Fruit fly (Drosophila melanogaster) whole organism, embryonic: ENCODE data around the gene gw.

ENCODE experiments used
- ATbp ChIP-seq: fragments of 200-800 bp; sonication (Bioruptor generic); optimal IDR thresholded peaks from 2 replicates; lab custom pipeline; 2017; ENCODE audit warnings: missing biosample characterization, mild to moderate bottlenecking, missing genetic modification characterization, missing genetic modification reagents
- Bgb ChIP-seq: fragments of 200-800 bp; sonication (Bioruptor generic); IDR thresholded peaks from 2 replicates; pipeline ENCODE4 v1.3.6; 2022; ENCODE audit warnings: missing biosample characterization, missing genetic modification characterization; ENCODE audit not compliant: partially characterized antibody
- BtbVII ChIP-seq: fragments of 200-800 bp; sonication (Bioruptor generic); optimal IDR thresholded peaks from 3 replicates; lab custom pipeline; 2017; ENCODE audit warnings: missing biosample characterization, mild to moderate bottlenecking, missing genetic modification characterization
- CG10431 ChIP-seq: fragments of 200-800 bp; sonication (Bioruptor generic); optimal IDR thresholded peaks from 3 replicates; lab custom pipeline; 2018; ENCODE audit warnings: missing biosample characterization, mild to moderate bottlenecking, missing genetic modification characterization
- CG11247 ChIP-seq: fragments of 200-800 bp; sonication (Bioruptor generic); IDR thresholded peaks from 2 replicates; pipeline ENCODE4 v1.3.6; 2022; ENCODE audit warnings: missing biosample characterization, missing genetic modification characterization
- CG11696 ChIP-seq: fragments of 200-800 bp; sonication (Bioruptor generic); IDR thresholded peaks from 2 replicates; pipeline ENCODE4 v1.3.6; 2022; ENCODE audit warnings: missing biosample characterization, missing genetic modification characterization
- CG12236 ChIP-seq: fragments of 200-800 bp; sonication (Bioruptor generic); optimal IDR thresholded peaks from 2 replicates; lab custom pipeline; 2016; ENCODE audit warnings: missing biosample characterization, missing genetic modification characterization
- CG12769 ChIP-seq: fragments of 200-800 bp; sonication (Bioruptor generic); optimal IDR thresholded peaks from 2 replicates; lab custom pipeline; 2019; ENCODE audit warnings: missing biosample characterization, mild to moderate bottlenecking, missing genetic modification characterization, moderate library complexity
- CG18476 ChIP-seq: fragments of 200-800 bp; sonication (Bioruptor generic); optimal IDR thresholded peaks from 2 replicates; lab custom pipeline; 2016; ENCODE audit warnings: missing biosample characterization, mild to moderate bottlenecking, missing genetic modification characterization
- CG2199 ChIP-seq: fragments of 200-800 bp; sonication (Bioruptor generic); IDR thresholded peaks from 3 replicates; pipeline ENCODE4 v1.3.6; 2022; ENCODE audit warnings: missing biosample characterization, missing genetic modification characterization
- CG30403 ChIP-seq: fragments of 200-800 bp; sonication (Bioruptor generic); optimal IDR thresholded peaks from 3 replicates; lab custom pipeline; 2016; ENCODE audit warnings: missing biosample characterization, missing genetic modification characterization
- CG3407 ChIP-seq: fragments of 200-800 bp; sonication (Bioruptor generic); optimal IDR thresholded peaks from 2 replicates; lab custom pipeline; 2018; ENCODE audit warnings: missing biosample characterization, mild to moderate bottlenecking, missing genetic modification characterization
- CG3726 ChIP-seq: fragments of 200-800 bp; sonication (Bioruptor generic); IDR thresholded peaks from 3 replicates; pipeline ENCODE4, ENCODE4 v1.3.6; 2022; ENCODE audit warnings: missing biosample characterization, missing genetic modification characterization
- CG42726 ChIP-seq: fragments of 200-800 bp; sonication (Bioruptor generic); IDR thresholded peaks from 2 replicates; pipeline ENCODE4 v1.3.6; 2022; ENCODE audit warnings: missing biosample characterization, missing genetic modification characterization; ENCODE audit not compliant: partially characterized antibody
- CG4424 ChIP-seq: fragments of 200-800 bp; sonication (Bioruptor generic); optimal IDR thresholded peaks from 3 replicates; lab custom pipeline; 2016; ENCODE audit warnings: missing biosample characterization, missing genetic modification characterization
- CG5245 ChIP-seq: fragments of 200-800 bp; sonication (Bioruptor generic); optimal IDR thresholded peaks from 3 replicates; lab custom pipeline; 2016; ENCODE audit warnings: missing biosample characterization, missing genetic modification characterization
- CG6175 ChIP-seq: fragments of 200-800 bp; sonication (Bioruptor generic); IDR thresholded peaks from 3 replicates; pipeline ENCODE4 v1.3.6; 2022; ENCODE audit warnings: missing biosample characterization, missing genetic modification characterization
- CG6791 ChIP-seq: fragments of 200-800 bp; sonication (Bioruptor generic); IDR thresholded peaks from 3 replicates; pipeline ENCODE4 v1.3.6; 2022; ENCODE audit warnings: missing biosample characterization, missing genetic modification characterization; ENCODE audit not compliant: partially characterized antibody
- CG6813 ChIP-seq: fragments of 200-800 bp; sonication (Bioruptor generic); optimal IDR thresholded peaks from 2 replicates; lab custom pipeline; 2017; ENCODE audit warnings: missing biosample characterization, missing genetic modification characterization, mild to moderate bottlenecking, moderate library complexity, missing genetic modification reagents
- CG7745 ChIP-seq: fragments of 200-800 bp; sonication (Bioruptor generic); optimal IDR thresholded peaks from 2 replicates; lab custom pipeline; 2018; ENCODE audit warnings: missing biosample characterization, mild to moderate bottlenecking, missing genetic modification characterization, moderate library complexity
- CG7987 ChIP-seq: fragments of 200-800 bp; sonication (Bioruptor generic); optimal IDR thresholded peaks from 2 replicates; lab custom pipeline; 2018; ENCODE audit warnings: missing biosample characterization, mild to moderate bottlenecking, missing genetic modification characterization, moderate library complexity
- CG8089 ChIP-seq: fragments of 200-800 bp; sonication (Bioruptor generic); optimal IDR thresholded peaks from 3 replicates; lab custom pipeline; 2016; ENCODE audit warnings: missing biosample characterization, missing genetic modification characterization
- CG9727 ChIP-seq: fragments of 200-800 bp; sonication (Bioruptor generic); optimal IDR thresholded peaks from 3 replicates; lab custom pipeline; 2017; ENCODE audit warnings: missing biosample characterization, mild to moderate bottlenecking, missing genetic modification characterization
- CHES-1-like ChIP-seq: fragments of 200-800 bp; sonication (Bioruptor generic); optimal IDR thresholded peaks from 2 replicates; lab custom pipeline; 2016; ENCODE audit warnings: missing biosample characterization, missing genetic modification characterization
- Dp ChIP-seq: fragments of 200-800 bp; sonication (Bioruptor generic); optimal IDR thresholded peaks from 2 replicates; lab custom pipeline; 2018; ENCODE audit warnings: missing biosample characterization, mild to moderate bottlenecking, missing genetic modification characterization, moderate library complexity
- Hmr ChIP-seq: fragments of 200-800 bp; sonication (Bioruptor generic); optimal IDR thresholded peaks from 3 replicates; lab custom pipeline; 2017; ENCODE audit warnings: mild to moderate bottlenecking, missing biosample characterization, missing genetic modification reagents, missing genetic modification characterization
- Lhr ChIP-seq: fragments of 200-800 bp; sonication (Bioruptor generic); optimal IDR thresholded peaks from 3 replicates; lab custom pipeline; 2017; ENCODE audit warnings: mild to moderate bottlenecking, missing biosample characterization, missing genetic modification reagents, missing genetic modification characterization
- Med ChIP-seq: fragments of 200-800 bp; sonication (Bioruptor generic); peaks from one replicate; lab custom pipeline; 2016; ENCODE audit warnings: missing biosample characterization, missing genetic modification characterization, mild to moderate bottlenecking, inconsistent platforms, moderate library complexity
- Meics ChIP-seq: fragments of 200-800 bp; sonication (Bioruptor generic); optimal IDR thresholded peaks from 2 replicates; lab custom pipeline; 2017; ENCODE audit warnings: missing biosample characterization, mild to moderate bottlenecking, missing genetic modification characterization
- Mes4 ChIP-seq: fragments of 200-800 bp; sonication (Bioruptor generic); optimal IDR thresholded peaks from 2 replicates; lab custom pipeline; 2016; ENCODE audit warnings: missing biosample characterization, missing genetic modification characterization
- Myb ChIP-seq: fragments of 200-800 bp; sonication (Bioruptor generic); optimal IDR thresholded peaks from 2 replicates; lab custom pipeline; 2016; ENCODE audit warnings: missing biosample characterization, missing genetic modification characterization
- ash1 ChIP-seq: fragments of 200-800 bp; sonication (Bioruptor generic); optimal IDR thresholded peaks from 2 replicates; lab custom pipeline; 2018; ENCODE audit warnings: missing biosample characterization, mild to moderate bottlenecking, missing genetic modification characterization
- bab2 ChIP-seq: fragments of 200-800 bp; sonication (Bioruptor generic); optimal IDR thresholded peaks from 2 replicates; lab custom pipeline; 2016; ENCODE audit warnings: missing biosample characterization, missing genetic modification characterization
- bowl ChIP-seq: fragments of 200-800 bp; sonication (Bioruptor generic); IDR thresholded peaks from 2 replicates; pipeline ENCODE4 v1.3.6; 2022; ENCODE audit warnings: missing biosample characterization, missing genetic modification characterization
- dimm ChIP-seq: fragments of 200-800 bp; sonication (Bioruptor generic); IDR thresholded peaks from 2 replicates; pipeline ENCODE4 v1.3.6; 2022; ENCODE audit warnings: missing biosample characterization, missing genetic modification characterization
- dm ChIP-seq: fragments of 200-800 bp; sonication (Bioruptor generic); optimal IDR thresholded peaks from 3 replicates; lab custom pipeline; 2016; ENCODE audit warnings: missing biosample characterization, missing genetic modification characterization
- eve ChIP-seq, 2 experiments: fragments of >200 bp; optimal IDR thresholded peaks; 2 replicates each; lab custom pipeline; 2017; ENCODE audit warnings: missing biosample characterization in 2 of 2, missing genetic modification characterization in 2 of 2
- eyg ChIP-seq: fragments of 200-800 bp; sonication (Bioruptor generic); optimal IDR thresholded peaks from 3 replicates; lab custom pipeline; 2016; ENCODE audit warnings: missing biosample characterization, missing genetic modification characterization
- gcm ChIP-seq: fragments of 200-800 bp; sonication (Bioruptor generic); optimal IDR thresholded peaks from 2 replicates; lab custom pipeline; 2019; ENCODE audit warnings: missing biosample characterization, mild to moderate bottlenecking, missing genetic modification characterization, moderate library complexity
- jing ChIP-seq: fragments of 200-800 bp; sonication (Bioruptor generic); optimal IDR thresholded peaks from 2 replicates; lab custom pipeline; 2018; ENCODE audit warnings: missing biosample characterization, mild to moderate bottlenecking, missing genetic modification characterization
- kay ChIP-seq: fragments of 200-800 bp; sonication (Bioruptor generic); optimal IDR thresholded peaks from 2 replicates; lab custom pipeline; 2016; ENCODE audit warnings: missing biosample characterization, missing genetic modification characterization
- psq ChIP-seq: fragments of 200-800 bp; sonication (Bioruptor generic); optimal IDR thresholded peaks from 2 replicates; lab custom pipeline; 2017; ENCODE audit warnings: missing biosample characterization, missing genetic modification characterization
- row ChIP-seq: fragments of 200-800 bp; sonication (Bioruptor generic); IDR thresholded peaks from 3 replicates; pipeline ENCODE4 v1.3.6; 2022; ENCODE audit warnings: missing biosample characterization, missing genetic modification characterization
- run ChIP-seq: fragments of 200-800 bp; sonication (Bioruptor generic); optimal IDR thresholded peaks from 3 replicates; lab custom pipeline; 2018; ENCODE audit warnings: missing biosample characterization, mild to moderate bottlenecking, missing genetic modification characterization
- sug ChIP-seq: fragments of 200-800 bp; optimal IDR thresholded peaks from 2 replicates; lab custom pipeline; 2019; ENCODE audit warnings: missing biosample characterization, mild to moderate bottlenecking, missing genetic modification characterization, moderate library complexity
- tgo ChIP-seq: fragments of 200-800 bp; sonication (Bioruptor generic); IDR thresholded peaks from 3 replicates; pipeline ENCODE4 v1.3.6; 2022; ENCODE audit warnings: missing biosample characterization, missing genetic modification characterization
- tll ChIP-seq, 2 experiments: fragments of 200-800 bp in 1 of 2; fragments of >200 bp in 1 of 2; sonication (Bioruptor generic) in 1 of 2; optimal IDR thresholded peaks; 2 replicates each; lab custom pipeline; 2017 to 2019; ENCODE audit warnings: missing biosample characterization in 2 of 2, missing genetic modification characterization in 2 of 2, mild to moderate bottlenecking in 1 of 2, moderate library complexity in 1 of 2
- z ChIP-seq: fragments of 200-800 bp; sonication (Bioruptor generic); IDR thresholded peaks from 3 replicates; pipeline ENCODE4 v1.3.6; 2022; ENCODE audit warnings: missing biosample characterization, missing genetic modification characterization
- zfh1 ChIP-seq: fragments of 200-800 bp; sonication (Bioruptor generic); IDR thresholded peaks from 3 replicates; pipeline ENCODE4 v1.3.6; 2022; ENCODE audit warnings: missing biosample characterization, missing genetic modification characterization
- zfh2 ChIP-seq: fragments of 200-800 bp; sonication (Bioruptor generic); optimal IDR thresholded peaks from 2 replicates; lab custom pipeline; 2016; ENCODE audit warnings: missing biosample characterization, missing genetic modification characterization

Gene gw

dm6 chr4:662101-662500 is 1.7 kb upstream of the gw start (continued):
- TF ChIP-seq ATbp (GFP tag; lab: Kevin White, UChicago) (no peak), CG7745 (tag; lab: Kevin White, UChicago) (no peak), Dp (no peak), tgo (GFP tag; lab: Robert Waterston, UW) (no peak), gcm (GFP tag; lab: Kevin White, UChicago) (peak; percentile 68), CG42726 (GFP tag; lab: Robert Waterston, UW) (no peak), CG8089 (GFP tag; lab: Kevin White, UChicago) (no peak), dimm (GFP tag; lab: Robert Waterston, UW) (no peak), CG6175 (no peak), jing (no peak), Hmr (GFP tag; lab: Kevin White, UChicago) (no peak), bab2 (GFP tag; lab: Kevin White, UChicago) (no peak), Mes4 (no peak), ash1 (GFP tag; lab: Kevin White, UChicago) (no peak), CG3726 (GFP tag; lab: Robert Waterston, UW) (no peak), bowl (GFP tag; lab: Robert Waterston, UW) (no peak), CG2199 (GFP tag; lab: Robert Waterston, UW) (peak; percentile 10; the same call in 1 of the 3 replicates), Lhr (GFP tag; lab: Kevin White, UChicago) (no peak), CG5245 (GFP tag; lab: Kevin White, UChicago) (no peak), tll (GFP tag; optimal IDR thresholded peaks at IDR 0.05; lab: Kevin White, UChicago) (no peak), CG3407 (GFP tag; lab: Kevin White, UChicago) (no peak), CHES-1-like (GFP tag; lab: Kevin White, UChicago) (no peak), CG12769 (tag; lab: Kevin White, UChicago) (peak; percentile 26), CG10431 (no peak), CG4424 (GFP tag; lab: Kevin White, UChicago) (no peak), zfh1 (no peak), CG11696 (no peak), CG11247 (GFP tag; lab: Robert Waterston, UW) (no peak), CG6813 (GFP tag; lab: Kevin White, UChicago) (no peak)

DNA sequence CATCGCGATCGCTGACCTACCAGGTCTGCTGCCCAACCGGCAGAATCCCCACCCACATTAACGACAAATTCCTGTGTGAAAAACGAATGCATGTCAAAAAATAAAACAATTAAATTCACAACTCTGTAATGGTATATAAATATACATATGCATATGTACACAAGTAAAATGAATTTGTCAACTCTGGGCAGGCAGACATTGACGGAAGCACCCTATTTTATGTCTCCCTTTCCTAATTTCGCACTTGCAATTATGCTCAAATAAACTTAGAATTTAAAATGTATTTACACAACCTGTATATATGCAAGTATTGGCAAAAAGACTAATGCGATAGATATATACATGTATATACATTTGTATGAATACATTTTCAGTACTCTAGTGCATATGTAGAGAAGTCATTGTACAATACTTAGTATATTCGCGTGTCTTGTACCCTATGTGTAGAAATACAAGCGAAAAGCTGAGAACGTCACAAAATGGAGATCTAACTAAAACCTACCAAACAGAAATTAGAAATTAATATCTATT is 1.3 kb downstream of the gw start:
- TF ChIP-seq CG6791 (GFP tag; lab: Robert Waterston, UW) = 0 out of 3 replicates have a peak, but pooled peaks have one; percentile 31
- no peak for TF ChIP-seq run (tag; lab: Kevin White, UChicago)
- TF ChIP-seq eve (GFP tag; optimal IDR thresholded peaks at IDR 0.05; lab: Kevin White, UChicago) = no peak
- TF ChIP-seq z (GFP tag; lab: Robert Waterston, UW) = no peak
- TF ChIP-seq Med (GFP tag; lab: Kevin White, UChicago) = peak; percentile 66
- TF ChIP-seq Bgb (GFP tag; lab: Robert Waterston, UW) = 0 out of 2 replicates have a peak, but pooled peaks have one; percentile 13

dm6 chr4:647388-647787 is 13.0 kb downstream of the gw start:
- TF ChIP-seq CG30403 (GFP tag; lab: Kevin White, UChicago) (no peak), kay (GFP tag; lab: Kevin White, UChicago) (no peak), row (GFP tag; lab: Robert Waterston, UW) (0 out of 3 replicates have a peak, but pooled peaks have one; percentile 18), dm (no peak), psq (no peak), CG12236 (GFP tag; lab: Kevin White, UChicago) (no peak), eyg (GFP tag; lab: Kevin White, UChicago) (no peak), CG7987 (no peak), CG9727 (no peak), Meics (GFP tag; lab: Kevin White, UChicago) (no peak), Myb (GFP tag; lab: Kevin White, UChicago) (no peak), sug (tag; lab: Kevin White, UChicago) (no peak), CG18476 (GFP tag; lab: Kevin White, UChicago) (peak; percentile 29), zfh2 (GFP tag; lab: Kevin White, UChicago) (no peak), BtbVII (no peak)
